Fruit fly (Drosophila melanogaster): ENCODE measurements around the gene CG9427.
A peak's percentile ranks its signal among the peaks of the same experiment; 100 is the strongest.

CG9427 gene

DNA sequence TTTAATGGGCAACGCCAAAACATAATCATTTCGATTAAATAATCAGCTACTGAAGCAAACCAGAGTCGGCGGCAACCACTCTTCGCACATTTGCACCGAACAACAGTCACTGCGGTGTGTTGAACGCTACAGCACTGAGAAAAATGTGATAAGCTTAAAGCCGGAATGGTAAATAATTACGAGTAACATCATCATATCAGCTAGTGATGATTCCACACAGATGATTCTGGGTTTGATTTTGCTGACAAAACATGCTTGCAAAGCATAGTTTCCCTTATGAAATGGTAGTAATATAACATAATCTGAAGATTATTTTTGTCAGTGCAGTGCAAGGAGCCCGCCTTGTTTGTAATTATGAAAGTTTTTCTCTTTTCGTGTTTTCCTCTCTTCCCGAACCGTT, 28.6 kb downstream of the CG9427 start (continued):
- TF ChIP-seq Lim3 (GFP tag; IDR thresholded peaks at IDR 0.05) (no peak), CG7786 (GFP tag; optimal IDR thresholded peaks at IDR 0.05) (peak; percentile 12), CG13894 (tag; optimal IDR thresholded peaks at IDR 0.05) (no peak), rib (GFP tag; IDR thresholded peaks at IDR 0.05) (no peak), CG11560 (tag; IDR thresholded peaks at IDR 0.05) (no peak), Neu2 (GFP tag; optimal IDR thresholded peaks at IDR 0.05; ENCODE audit: borderline replicate concordance) (no peak), ftz-f1 (GFP tag; optimal IDR thresholded peaks at IDR 0.05) (no peak), Ptx1 (GFP tag; IDR thresholded peaks at IDR 0.05) (peak; percentile 54), Dip3 (GFP tag; optimal IDR thresholded peaks at IDR 0.05) (no peak), peb (GFP tag; IDR thresholded peaks at IDR 0.05) (no peak), Gsc (GFP tag; IDR thresholded peaks at IDR 0.05) (no peak), Blimp-1 (GFP tag; optimal IDR thresholded peaks at IDR 0.05) (peak; percentile 74), hb (GFP tag; IDR thresholded peaks at IDR 0.05; ENCODE audit: partially characterized antibody) (no peak), CG3281 (GFP tag; optimal IDR thresholded peaks at IDR 0.05) (peak; percentile 31), Mrtf (GFP tag; IDR thresholded peaks at IDR 0.05) (0 out of 3 replicates have a peak, but pooled peaks have one; percentile 18), CG11504 (tag; optimal IDR thresholded peaks at IDR 0.05) (peak; percentile 74), CG14860 (GFP tag; IDR thresholded peaks at IDR 0.05; ENCODE audit: partially characterized antibody) (no peak), hth (optimal IDR thresholded peaks at IDR 0.05) (no peak), D (optimal IDR thresholded peaks at IDR 0.05) (no peak), D (GFP tag; optimal IDR thresholded peaks at IDR 0.05) (peak; percentile 68), CG7839 (tag; optimal IDR thresholded peaks at IDR 0.05) (peak; percentile 21), pum (GFP tag; optimal IDR thresholded peaks at IDR 0.05) (peak; percentile 43), CG18262 (tag; optimal IDR thresholded peaks at IDR 0.05) (peak; percentile 64), CG10959 (GFP tag; IDR thresholded peaks at IDR 0.05) (no peak), C15 (GFP tag; IDR thresholded peaks at IDR 0.05) (no peak), chm (GFP tag; IDR thresholded peaks at IDR 0.05) (peak; percentile 49; the same call in 1 of the 2 replicates), Sox102F (GFP tag; optimal IDR thresholded peaks at IDR 0.05) (peak; percentile 77), CG10366 (GFP tag; IDR thresholded peaks at IDR 0.05) (peak; percentile 38; the same call in 1 of the 2 replicates), sug (tag; optimal IDR thresholded peaks at IDR 0.05) (no peak), Bdp1 (GFP tag; optimal IDR thresholded peaks at IDR 0.05) (no peak), CG10979 (tag; optimal IDR thresholded peaks at IDR 0.05) (peak; percentile 82), CG34422 (GFP tag; IDR thresholded peaks at IDR 0.05) (0 out of 3 replicates have a peak, but pooled peaks have one; percentile 15), CG8281 (tag; optimal IDR thresholded peaks at IDR 0.05) (no peak), CG2120 (GFP tag; optimal IDR thresholded peaks at IDR 0.05) (no peak), ATbp (GFP tag; optimal IDR thresholded peaks at IDR 0.05) (peak; percentile 46), croc (GFP tag; conservative IDR thresholded peaks at IDR 0.05) (no peak), ewg (GFP tag; optimal IDR thresholded peaks at IDR 0.05) (peak; percentile 48), ro (GFP tag; IDR thresholded peaks at IDR 0.05) (no peak), HLH54F (GFP tag; optimal IDR thresholded peaks at IDR 0.05) (no peak), NFAT (GFP tag; IDR thresholded peaks at IDR 0.05) (no peak), esg (GFP tag; conservative IDR thresholded peaks at IDR 0.05) (no peak; the same call in 1 of the 2 replicates), dmrt99B (tag; optimal IDR thresholded peaks at IDR 0.05) (peak; percentile 71), pros (GFP tag; optimal IDR thresholded peaks at IDR 0.05) (no peak), shn (GFP tag; optimal IDR thresholded peaks at IDR 0.05) (no peak), CG17802 (tag; optimal IDR thresholded peaks at IDR 0.05) (peak; percentile 26), Dref (GFP tag; IDR thresholded peaks at IDR 0.05) (no peak), twi (tag; optimal IDR thresholded peaks at IDR 0.05) (peak; percentile 9), CG12942 (GFP tag; optimal IDR thresholded peaks at IDR 0.05) (no peak), Tbp (GFP tag; optimal IDR thresholded peaks at IDR 0.05) (no peak), CG6654 (GFP tag; optimal IDR thresholded peaks at IDR 0.05) (no peak), lbe (GFP tag; optimal IDR thresholded peaks at IDR 0.05) (no peak), bab2 (GFP tag; optimal IDR thresholded peaks at IDR 0.05) (no peak)

All from whole organism, embryonic.